Worm (Caenorhabditis elegans): Measurements from ENCODE around the gene ZK637.12.

DNA sequence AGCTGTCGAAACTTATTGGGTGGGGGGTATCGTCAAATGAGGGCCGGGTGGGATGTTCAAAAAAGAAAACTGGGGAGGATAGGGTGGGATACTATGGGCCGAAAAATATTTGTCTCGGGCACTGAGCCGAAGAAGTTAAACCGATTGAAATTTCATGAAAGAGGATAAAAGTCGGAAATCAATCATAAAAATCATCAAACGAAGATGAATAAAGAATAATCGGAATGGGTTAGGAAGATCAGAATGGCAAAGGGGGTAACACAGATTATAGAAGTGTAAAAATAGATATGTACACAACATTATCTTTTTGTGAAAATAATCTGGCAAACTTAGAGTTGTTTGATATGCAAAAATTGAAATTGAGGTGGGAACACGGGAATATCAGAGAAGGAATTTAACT is 31.5 kb downstream of the ZK637.12 start:
- TF ChIP-seq ama-1 (optimal IDR thresholded peaks at IDR 0.05) = no peak
- TF ChIP-seq B0310.2 (tag; optimal IDR thresholded peaks at IDR 0.05) = no peak
- TF ChIP-seq pes-1 (GFP tag; IDR thresholded peaks at IDR 0.05) = no peak
- TF ChIP-seq F13C5.2 (tag; optimal IDR thresholded peaks at IDR 0.05) = no peak

Measured in whole organism, early embryonic.